Worm (Caenorhabditis elegans) whole organism, dauer: ENCODE data around the gene srd-3.

Source experiments
- unc-62 ChIP-seq: sonication (generic microtip); optimal IDR thresholded peaks from 2 replicates; lab custom pipeline; 2017; ENCODE audit warnings: missing biosample characterization, missing genetic modification reagents, missing genetic modification characterization

Gene srd-3

DNA sequence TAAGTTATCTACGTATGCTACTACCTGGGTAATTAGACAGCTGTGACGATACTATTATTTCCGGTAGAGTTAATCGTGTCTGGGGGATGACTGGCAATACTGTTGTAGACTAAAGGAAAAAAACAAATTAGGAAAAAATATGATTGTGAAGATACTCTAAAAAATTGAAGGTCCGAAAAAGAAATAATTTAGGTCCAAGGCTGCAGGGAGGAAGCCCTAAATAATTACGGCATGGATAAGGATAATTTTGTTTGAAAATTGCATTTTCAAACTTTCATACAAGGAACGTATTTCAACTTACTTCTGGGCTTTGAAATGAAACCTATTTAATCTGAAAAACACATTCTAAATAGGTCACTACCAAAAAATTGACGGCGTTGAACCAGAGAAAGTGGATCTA, at the start of gene srd-3:
Gene srd-3 (minus strand): TSS at position 101 of the 400 bp plus-strand sequence.
- no peak for TF ChIP-seq unc-62 (GFP tag; lab: Kevin White, UChicago)

DNA sequence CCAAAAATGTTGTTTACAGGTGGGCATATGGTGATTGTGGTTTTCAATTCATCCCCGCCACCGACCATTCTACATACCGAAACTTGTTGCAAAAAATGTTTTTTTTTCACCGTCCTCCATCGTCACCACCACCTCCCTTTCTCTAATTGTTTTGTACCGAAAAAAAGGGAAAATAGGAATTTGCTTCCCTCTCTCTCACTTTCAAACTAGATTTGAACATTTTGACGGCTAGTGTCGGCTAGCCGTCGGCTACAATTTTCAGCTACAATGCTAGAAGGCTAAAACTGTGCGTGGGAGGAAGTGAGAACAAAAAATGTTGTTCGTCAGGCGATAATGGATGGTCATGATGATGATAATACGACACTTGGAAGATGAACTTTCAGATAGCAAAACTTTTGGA, 49.3 kb upstream of the srd-3 start:
- no peak for TF ChIP-seq unc-62 (GFP tag; lab: Kevin White, UChicago)

DNA sequence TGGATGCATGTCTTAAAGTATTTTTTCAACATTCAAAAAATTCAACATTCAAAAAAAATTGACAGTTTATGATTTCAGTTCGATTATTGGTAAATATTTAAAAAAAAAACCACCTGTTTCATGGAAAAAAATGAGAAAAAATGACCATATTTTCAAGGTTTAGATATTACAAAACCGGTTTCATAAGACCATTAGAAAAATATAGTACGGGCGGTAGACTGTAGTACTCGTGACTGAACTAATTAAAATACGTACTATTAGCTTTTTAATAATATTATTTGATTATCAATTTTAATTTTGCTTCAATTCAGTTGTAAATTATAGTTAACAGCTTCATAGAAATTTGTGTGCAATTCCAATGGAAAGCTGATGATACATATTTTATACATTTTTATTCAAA, 47.8 kb upstream of the srd-3 start:
- no peak for TF ChIP-seq unc-62 (GFP tag; lab: Kevin White, UChicago)

DNA sequence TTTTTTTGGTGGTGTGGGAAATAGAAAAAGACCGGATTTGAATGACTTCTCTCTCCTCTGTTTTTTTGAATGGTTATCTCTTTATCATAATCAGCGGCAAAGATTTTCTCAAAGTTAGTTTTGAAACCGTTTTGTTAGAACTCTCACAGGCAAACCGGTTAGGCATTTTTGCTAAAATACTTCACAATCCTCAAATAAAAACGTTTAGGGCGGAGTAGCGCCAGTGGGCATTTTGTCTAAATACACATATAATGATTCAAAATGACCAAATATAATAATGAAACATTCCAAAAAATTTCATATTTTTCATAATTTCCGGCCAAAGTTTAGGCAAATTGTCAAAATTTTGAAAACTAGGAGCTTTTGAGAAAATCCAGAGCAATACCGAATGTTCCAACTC, 47.0 kb upstream of the srd-3 start, which contains the start of gene T01D1.3:
Gene T01D1.3 (minus strand): TSS at position 101 of the 400 bp plus-strand sequence.
- TF ChIP-seq unc-62 (GFP tag; lab: Kevin White, UChicago) = no peak

DNA sequence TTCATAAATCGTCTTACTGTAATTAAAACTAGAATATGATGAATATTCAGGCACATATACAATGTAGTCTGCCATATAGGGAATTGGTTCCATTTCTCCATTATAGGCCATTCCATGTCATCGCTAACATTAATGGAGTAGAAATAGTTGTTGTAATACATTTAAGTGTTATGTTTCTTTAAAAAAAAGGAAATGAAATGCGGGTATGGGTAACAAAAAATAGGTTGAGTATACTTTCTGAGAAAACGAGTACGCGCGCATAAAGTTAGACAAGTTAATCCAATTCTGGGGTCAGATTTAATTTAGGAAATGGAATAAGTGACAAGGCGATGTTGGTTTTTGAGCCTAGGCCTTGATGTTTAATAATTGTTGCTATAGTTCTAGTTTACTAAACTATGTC, 44.9 kb upstream of the srd-3 start, which contains the start of gene T01D1.7:
Gene T01D1.7 (minus strand): TSS at position 101 of the 400 bp plus-strand sequence.
- no peak for TF ChIP-seq unc-62 (GFP tag; lab: Kevin White, UChicago)

DNA sequence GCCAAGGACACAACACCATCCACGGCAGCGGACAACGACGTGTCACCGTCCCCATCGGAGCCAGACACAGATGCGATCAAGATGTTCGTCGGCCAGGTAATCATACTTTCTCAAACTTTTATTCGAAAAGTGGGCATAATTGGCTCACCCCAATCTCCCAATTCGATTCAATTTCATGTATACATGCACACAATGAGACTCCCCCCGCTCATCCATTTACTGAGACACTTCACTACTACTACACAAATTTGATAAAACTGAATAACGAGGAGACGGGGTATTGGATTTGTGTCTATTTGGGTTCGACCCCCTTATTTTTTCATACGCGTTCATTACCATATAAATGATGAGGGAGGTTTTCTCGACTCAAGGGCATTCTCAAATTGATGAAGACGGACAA, 34.4 kb upstream of the srd-3 start:
- TF ChIP-seq unc-62 (GFP tag; lab: Kevin White, UChicago) = no peak

DNA sequence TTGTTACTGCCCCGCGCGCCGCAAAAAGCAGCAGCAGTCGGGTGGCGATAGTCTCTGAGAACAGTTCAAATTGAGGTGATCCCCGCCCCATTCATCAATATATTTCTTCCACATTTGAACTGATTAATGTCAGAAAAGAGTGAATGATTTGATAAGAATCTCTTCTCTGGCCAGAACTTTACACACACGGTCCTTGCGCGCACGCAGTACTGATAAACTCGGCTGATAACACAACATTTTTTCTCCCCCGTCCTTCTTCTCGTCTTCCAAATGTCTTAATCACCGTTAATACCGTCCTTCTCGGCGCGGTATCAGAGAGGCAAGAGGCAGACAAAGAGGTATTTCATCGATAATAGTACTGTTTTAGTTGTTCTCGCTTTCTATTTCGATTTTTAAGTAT, 33.4 kb upstream of the srd-3 start, which contains the start of gene etr-1:
Gene etr-1 (plus strand): TSS at position 193 of the 400 bp plus-strand sequence.
- no peak for TF ChIP-seq unc-62 (GFP tag; lab: Kevin White, UChicago)

DNA sequence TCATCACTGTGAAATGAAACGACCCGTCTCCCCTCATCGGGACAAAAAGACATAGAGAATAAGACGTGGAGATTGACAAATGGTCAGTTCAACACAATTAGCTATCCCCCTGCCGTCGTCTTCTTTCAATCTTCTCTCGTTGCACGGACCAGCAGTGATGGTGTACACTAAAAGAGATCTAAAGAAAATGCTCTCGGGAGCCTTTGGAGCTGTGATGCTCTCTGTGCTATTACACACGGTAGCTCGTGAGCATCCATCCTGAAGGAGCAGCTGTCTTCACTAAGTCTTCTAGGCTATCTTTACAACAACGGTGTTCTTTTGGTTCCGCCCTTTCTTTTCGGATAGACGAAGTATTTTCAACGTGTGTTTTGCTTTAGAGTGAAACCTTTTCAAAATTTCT, 32.4 kb upstream of the srd-3 start:
- no peak for TF ChIP-seq unc-62 (GFP tag; lab: Kevin White, UChicago)

DNA sequence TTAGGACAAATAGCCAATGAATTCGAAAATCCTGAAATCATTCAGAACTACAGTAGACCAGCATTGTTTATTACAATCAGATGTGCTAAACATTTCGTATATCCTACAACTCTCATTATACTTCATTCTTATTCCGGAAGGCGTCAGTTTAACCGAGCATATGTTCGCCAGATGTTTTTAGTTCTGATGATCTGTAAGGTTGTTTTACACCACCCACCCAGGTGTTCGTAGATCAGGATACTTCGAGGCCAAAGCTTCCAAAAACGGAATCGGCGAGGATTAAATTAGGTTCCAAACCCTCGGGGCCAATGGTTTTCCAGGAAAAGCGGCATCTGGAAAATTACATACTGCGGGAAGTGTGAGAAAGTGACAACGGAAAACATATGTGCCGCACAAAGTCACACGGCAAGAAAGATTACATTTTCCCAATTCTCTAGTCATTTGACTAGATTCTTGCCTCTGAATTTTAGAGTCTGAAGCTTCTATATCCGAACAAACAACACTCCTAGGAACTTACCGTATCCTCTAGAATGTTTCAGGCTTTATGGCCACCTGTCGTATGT, 31.8 kb upstream of the srd-3 start:
- TF ChIP-seq unc-62 (GFP tag; lab: Kevin White, UChicago) = no peak

DNA sequence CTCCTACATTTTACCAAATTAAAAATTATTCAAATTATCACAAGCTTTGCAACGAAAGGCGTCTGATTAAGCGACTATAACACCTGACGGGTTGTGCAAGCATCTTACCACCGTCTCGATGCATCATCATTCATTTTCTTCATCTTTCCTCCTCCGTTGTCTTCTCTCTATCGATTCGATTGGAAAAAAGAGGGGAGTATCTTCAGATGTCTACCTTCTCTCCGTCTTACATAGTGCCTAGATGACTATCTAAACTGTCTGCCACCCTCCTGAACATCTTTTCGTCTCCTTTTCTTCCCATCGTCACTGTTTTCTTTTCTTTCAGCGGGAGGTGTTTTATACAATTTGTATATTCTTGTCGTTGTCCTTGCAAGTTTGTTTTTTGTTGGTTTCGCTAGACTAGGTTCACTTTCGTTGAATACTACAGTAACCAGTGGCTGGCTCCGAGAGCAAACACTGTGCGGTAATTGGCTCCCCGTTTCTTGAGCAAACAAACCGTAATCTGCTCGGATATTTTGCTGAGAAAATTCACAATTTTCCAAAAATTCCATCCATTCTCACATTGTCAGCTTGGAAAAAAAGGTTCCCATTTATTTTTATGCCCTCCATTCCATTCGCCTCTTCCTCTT, 30.6 kb upstream of the srd-3 start:
- no peak for TF ChIP-seq unc-62 (GFP tag; lab: Kevin White, UChicago)

DNA sequence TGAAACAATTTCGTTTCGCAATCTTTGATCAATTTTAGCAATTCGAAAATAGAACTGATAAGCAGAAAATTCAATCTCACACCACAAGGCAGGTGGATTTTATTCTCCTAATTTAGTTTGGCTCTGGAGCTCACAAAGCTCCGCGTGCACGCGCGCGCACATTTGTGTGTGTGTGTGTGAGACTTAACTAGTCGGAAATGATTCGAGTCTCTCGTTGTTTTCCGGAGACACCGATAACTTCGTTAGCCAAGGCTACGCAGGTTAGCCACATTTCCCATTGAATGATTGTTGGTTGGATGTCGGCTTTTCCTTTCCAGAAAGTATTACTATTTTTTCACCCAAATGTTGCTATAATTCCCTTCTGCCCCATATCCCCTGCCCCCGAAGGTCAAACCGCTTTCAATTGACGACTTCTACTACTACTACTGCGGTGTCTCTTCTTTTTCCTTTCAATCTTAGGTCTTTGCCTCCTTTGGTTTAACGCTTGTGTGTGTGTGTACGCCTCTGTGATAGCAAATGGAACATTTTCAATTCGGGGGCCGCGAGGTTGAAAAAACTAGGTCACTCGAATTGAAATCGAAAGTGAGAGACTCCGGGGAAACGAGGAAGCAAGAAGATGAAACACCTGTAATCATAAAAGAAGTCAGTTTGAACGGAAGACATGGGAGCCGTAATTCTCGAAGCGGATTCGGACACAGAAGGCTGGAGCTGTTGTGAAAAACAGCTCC, 29.3 kb upstream of the srd-3 start:
- no peak for TF ChIP-seq unc-62 (GFP tag; lab: Kevin White, UChicago)

DNA sequence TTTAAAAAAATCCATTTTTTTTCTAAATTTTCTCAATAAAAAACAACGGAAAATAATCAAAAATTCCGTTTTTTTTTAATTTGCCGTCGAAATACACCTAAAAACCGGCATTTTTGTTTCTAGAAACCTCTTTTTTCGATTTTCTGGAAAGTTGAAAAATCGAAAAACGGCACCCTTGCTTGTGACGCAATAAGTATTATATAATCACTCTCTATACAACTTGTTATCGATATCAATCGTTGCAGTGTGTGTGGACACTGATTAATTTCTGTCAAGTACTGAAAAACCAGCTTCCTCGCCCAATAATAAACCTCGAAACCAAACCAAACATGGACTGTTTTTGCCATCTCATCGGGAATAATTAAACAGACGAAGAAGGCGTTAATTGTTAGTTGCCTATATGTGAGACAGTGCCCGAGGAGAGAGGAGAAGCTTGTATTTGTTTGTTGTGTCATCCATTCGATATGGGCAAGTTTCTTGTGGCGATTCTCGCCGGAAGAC, 28.2 kb upstream of the srd-3 start:
- no peak for TF ChIP-seq unc-62 (GFP tag; lab: Kevin White, UChicago)

DNA sequence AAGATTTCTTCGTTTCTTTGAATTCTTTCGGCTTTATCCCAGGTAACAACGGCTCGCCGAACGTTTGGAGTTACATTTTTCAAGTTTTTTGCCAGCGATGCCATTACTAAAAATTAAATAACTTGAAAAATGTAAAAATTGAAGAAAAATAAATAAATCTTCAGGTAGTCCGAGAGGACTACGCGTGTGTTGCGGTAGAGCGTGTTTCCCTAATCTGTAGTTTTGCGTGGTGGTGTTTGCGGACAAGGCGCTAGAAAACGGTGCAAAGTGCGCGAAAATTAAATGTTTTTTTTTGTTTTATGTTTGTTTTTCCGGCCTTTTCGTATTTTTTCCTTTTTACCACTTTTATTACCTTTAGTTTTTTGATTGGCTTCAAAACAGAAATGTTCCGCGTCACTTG, 27.1 kb upstream of the srd-3 start, which contains the start of gene mrpl-28:
Gene mrpl-28 (minus strand): TSS at position 106 of the 400 bp plus-strand sequence.
- TF ChIP-seq unc-62 (GFP tag; lab: Kevin White, UChicago) = no peak

DNA sequence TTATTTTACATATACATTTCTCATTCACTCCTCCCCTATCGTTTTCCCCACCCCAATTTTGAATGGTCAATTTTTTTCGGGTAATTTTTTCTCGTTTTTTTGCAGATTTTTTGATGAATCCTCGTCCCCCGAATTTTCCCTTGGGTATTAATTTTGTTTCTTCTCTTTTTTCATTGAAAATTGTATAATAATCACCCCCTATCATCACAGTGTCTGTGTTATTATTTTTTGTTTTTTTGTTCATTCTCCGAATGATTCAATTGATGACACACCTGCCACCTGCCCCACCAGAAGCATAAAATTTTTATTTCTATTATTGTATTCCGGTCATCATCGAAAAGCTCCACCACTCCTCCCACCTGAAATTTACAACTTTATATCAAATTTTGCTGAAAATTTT, 23.5 kb upstream of the srd-3 start, which contains the start of gene T25D3.3:
Gene T25D3.3 (plus strand): TSS at position 301 of the 400 bp plus-strand sequence.
- no peak for TF ChIP-seq unc-62 (GFP tag; lab: Kevin White, UChicago)

DNA sequence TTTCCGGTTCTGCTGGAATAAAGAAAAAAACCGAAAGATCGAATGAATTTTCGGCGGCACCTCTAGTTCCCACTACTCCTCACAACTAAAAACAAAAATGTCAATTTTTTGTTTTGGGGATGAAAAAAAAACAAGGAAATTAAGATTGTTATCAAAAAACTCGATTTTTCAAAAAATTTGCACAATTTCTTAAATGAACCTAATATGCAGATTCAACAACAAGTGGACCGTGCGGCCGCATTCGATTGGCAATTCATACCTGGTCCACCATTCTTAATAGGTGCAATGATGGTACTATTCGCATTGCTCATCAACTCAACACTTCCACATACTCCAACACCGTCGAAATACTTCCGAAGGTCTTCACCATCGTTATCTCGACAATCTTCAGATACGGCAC, 22.7 kb upstream of the srd-3 start:
- TF ChIP-seq unc-62 (GFP tag; lab: Kevin White, UChicago) = no peak

DNA sequence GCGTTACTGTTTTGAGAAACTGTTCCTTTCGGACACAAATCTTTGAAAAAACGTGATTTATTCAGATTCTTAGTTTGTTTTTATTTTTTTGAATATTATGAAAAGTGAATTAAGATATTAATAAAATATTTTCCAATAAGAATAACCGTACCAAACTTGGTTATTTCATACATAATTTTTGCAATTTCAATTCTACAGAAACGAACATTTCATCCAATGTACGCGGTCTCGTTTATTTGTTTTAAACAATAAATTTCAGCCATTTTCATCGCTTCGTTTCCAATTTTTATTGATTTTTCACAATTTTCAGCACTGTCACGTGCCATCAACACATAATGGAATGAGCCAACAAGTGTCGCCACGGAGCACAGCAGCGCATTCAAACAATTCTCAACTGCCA, 18.1 kb upstream of the srd-3 start, which contains the start of gene T25D3.4:
Gene T25D3.4 (plus strand): TSS at position 301 of the 400 bp plus-strand sequence.
- no peak for TF ChIP-seq unc-62 (GFP tag; lab: Kevin White, UChicago)
